Worm (Caenorhabditis elegans) whole organism, L1 larva: ENCODE data around the gene F09E10.7.

Experiments used
- C16A3.4 ChIP-seq: fragments of 150-350 bp; optimal IDR thresholded peaks from 2 replicates; lab custom pipeline; 2014; ENCODE audit warnings: missing biosample characterization, missing genetic modification characterization
- F16B12.6 ChIP-seq: fragments of 150-350 bp; optimal IDR thresholded peaks from 2 replicates; lab custom pipeline; 2014; ENCODE audit warnings: missing biosample characterization, missing genetic modification characterization
- ama-1 ChIP-seq: fragments of 150-350 bp; optimal IDR thresholded peaks from 2 replicates; lab custom pipeline; 2014
- blmp-1 ChIP-seq: fragments of 150-350 bp; optimal IDR thresholded peaks from 2 replicates; lab custom pipeline; 2014; ENCODE audit warnings: missing biosample characterization, missing genetic modification characterization
- ceh-8 ChIP-seq: fragments of 200-800 bp; sonication (Bioruptor generic); optimal IDR thresholded peaks from 2 replicates; lab custom pipeline; 2018; ENCODE audit warnings: mild to moderate bottlenecking, missing genetic modification characterization, moderate library complexity, missing compliant biosample characterization
- ceh-82 ChIP-seq, 3 experiments: fragments of 150-350 bp in 1 of 3; sonication (generic microtip) in 2 of 3; optimal IDR thresholded peaks; 2 replicates each; lab custom pipeline; 2014 to 2017; ENCODE audit warnings: missing biosample characterization in 3 of 3, missing genetic modification characterization in 3 of 3
- ceh-88 ChIP-seq: fragments of 200-800 bp; sonication (Bioruptor generic); IDR thresholded peaks from 2 replicates; pipeline ENCODE4 v1.3.6; 2022; ENCODE audit warnings: missing genetic modification characterization, missing compliant biosample characterization
- ces-1 ChIP-seq: fragments of 150-350 bp; optimal IDR thresholded peaks from 2 replicates; lab custom pipeline; 2014; ENCODE audit warnings: missing biosample characterization, missing genetic modification reagents, missing genetic modification characterization
- efl-1 ChIP-seq, 4 experiments: fragments of 150-350 bp; optimal IDR thresholded peaks in 3 of 4; peaks in 1 of 4; 1 replicate in 1 of 4; 2 replicates in 3 of 4; lab custom pipeline; 2014; ENCODE audit warnings: missing biosample characterization in 2 of 4, missing genetic modification characterization in 2 of 4, missing genetic modification reagents in 2 of 4
- elt-2 ChIP-seq: sonication (generic microtip); optimal IDR thresholded peaks from 2 replicates; lab custom pipeline; 2016; ENCODE audit warnings: missing genetic modification characterization, mild to moderate bottlenecking, inconsistent platforms, missing compliant biosample characterization, missing genetic modification reagents
- fkh-10 ChIP-seq: sonication (generic microtip); optimal IDR thresholded peaks from 2 replicates; lab custom pipeline; 2017; ENCODE audit warnings: missing biosample characterization, missing genetic modification reagents, missing genetic modification characterization
- fos-1 ChIP-seq: fragments of 150-350 bp; optimal IDR thresholded peaks from 2 replicates; lab custom pipeline; 2014; ENCODE audit warnings: missing biosample characterization, missing genetic modification characterization
- hlh-4 ChIP-seq: sonication (generic microtip); optimal IDR thresholded peaks from 2 replicates; lab custom pipeline; 2016; ENCODE audit warnings: mild to moderate bottlenecking, missing genetic modification characterization, missing compliant biosample characterization
- irx-1 ChIP-seq: sonication (generic microtip); optimal IDR thresholded peaks from 2 replicates; lab custom pipeline; 2016; ENCODE audit warnings: missing genetic modification characterization, missing compliant biosample characterization
- isw-1 ChIP-seq: fragments of 200-800 bp; sonication (Bioruptor generic); IDR thresholded peaks from 2 replicates; pipeline ENCODE4 v1.3.6; 2022; ENCODE audit warnings: missing genetic modification characterization, missing compliant biosample characterization
- lin-14 ChIP-seq: fragments of 200-800 bp; sonication (Bioruptor generic); optimal IDR thresholded peaks from 2 replicates; lab custom pipeline; 2018; ENCODE audit warnings: mild to moderate bottlenecking, missing genetic modification characterization, moderate library complexity, missing compliant biosample characterization
- mef-2 ChIP-seq: fragments of 150-350 bp; optimal IDR thresholded peaks from 2 replicates; lab custom pipeline; 2014; ENCODE audit warnings: missing biosample characterization, missing genetic modification characterization
- nhr-19 ChIP-seq: fragments of 200-800 bp; sonication (Bioruptor generic); conservative IDR thresholded peaks from 2 replicates; pipeline ENCODE4 v1.3.6; 2022; ENCODE audit warnings: missing genetic modification characterization, missing compliant biosample characterization
- nhr-71 ChIP-seq: sonication (generic microtip); optimal IDR thresholded peaks from 2 replicates; lab custom pipeline; 2016; ENCODE audit warnings: mild to moderate bottlenecking, missing genetic modification characterization, moderate library complexity, missing compliant biosample characterization
- nhr-76 ChIP-seq: sonication (generic microtip); optimal IDR thresholded peaks from 2 replicates; lab custom pipeline; 2017; ENCODE audit warnings: missing biosample characterization, missing genetic modification characterization
- nhr-84 ChIP-seq: sonication (generic microtip); optimal IDR thresholded peaks from 2 replicates; lab custom pipeline; 2017; ENCODE audit warnings: missing biosample characterization, missing genetic modification characterization
- nhr-85 ChIP-seq: sonication (generic microtip); peaks from one replicate; lab custom pipeline; 2016; ENCODE audit warnings: missing genetic modification characterization, inconsistent platforms, missing compliant biosample characterization
- nhr-90 ChIP-seq: sonication (generic microtip); optimal IDR thresholded peaks from 2 replicates; lab custom pipeline; 2016; ENCODE audit warnings: mild to moderate bottlenecking, missing genetic modification characterization, missing compliant biosample characterization; ENCODE audit not compliant: poor library complexity
- pag-3 ChIP-seq: sonication (generic microtip); optimal IDR thresholded peaks from 2 replicates; lab custom pipeline; 2017; ENCODE audit warnings: missing genetic modification characterization, mild to moderate bottlenecking, missing compliant biosample characterization, antibody characterized with exemption, borderline replicate concordance; ENCODE audit not compliant: insufficient read depth
- rnt-1 ChIP-seq: sonication (generic microtip); optimal IDR thresholded peaks from 2 replicates; lab custom pipeline; 2016; ENCODE audit warnings: mild to moderate bottlenecking, missing genetic modification characterization, moderate library complexity, missing compliant biosample characterization
- skn-1 ChIP-seq: fragments of 150-350 bp; optimal IDR thresholded peaks from 2 replicates; lab custom pipeline; 2014; ENCODE audit warnings: missing biosample characterization, missing genetic modification characterization
- sox-4 ChIP-seq: sonication (generic microtip); optimal IDR thresholded peaks from 2 replicates; lab custom pipeline; 2016; ENCODE audit warnings: missing genetic modification characterization, missing compliant biosample characterization
- tlp-1 ChIP-seq: fragments of 150-350 bp; optimal IDR thresholded peaks from 2 replicates; lab custom pipeline; 2014; ENCODE audit warnings: missing biosample characterization, missing genetic modification characterization
- unc-130 ChIP-seq: fragments of 150-350 bp; optimal IDR thresholded peaks from 2 replicates; lab custom pipeline; 2017; ENCODE audit warnings: missing biosample characterization, missing genetic modification characterization, inconsistent platforms
- unc-30 ChIP-seq: sonication (generic microtip); optimal IDR thresholded peaks from 2 replicates; lab custom pipeline; 2017; ENCODE audit warnings: missing biosample characterization, missing genetic modification characterization
- xbp-1 ChIP-seq: sonication (generic microtip); optimal IDR thresholded peaks from 2 replicates; lab custom pipeline; 2016; ENCODE audit warnings: missing genetic modification characterization, missing compliant biosample characterization
- zip-4 ChIP-seq: fragments of 200-800 bp; sonication (Bioruptor generic); optimal IDR thresholded peaks from 2 replicates; lab custom pipeline; 2018; ENCODE audit warnings: mild to moderate bottlenecking, missing genetic modification characterization, moderate library complexity, missing compliant biosample characterization

Gene F09E10.7

DNA sequence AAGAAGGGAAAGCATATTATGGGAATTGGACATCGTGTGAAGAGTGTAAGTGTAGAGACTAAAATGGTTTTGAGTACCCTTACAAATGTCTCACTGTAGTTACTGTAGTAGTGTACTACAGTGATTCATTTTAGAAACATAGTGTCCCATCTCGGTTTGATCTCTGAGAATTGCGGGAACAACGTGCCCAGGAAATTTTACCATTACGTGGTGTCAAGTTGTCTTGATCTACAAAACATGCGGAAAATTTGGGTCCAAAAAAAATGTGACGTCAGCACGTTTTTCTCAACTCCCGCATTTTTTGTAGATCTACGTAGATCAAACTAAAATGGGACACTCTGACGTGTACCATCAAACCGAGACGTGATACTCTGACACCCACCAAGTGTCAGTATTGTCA lies 18.4 kb downstream of the F09E10.7 start:
- TF ChIP-seq sox-4 (tag; lab: Kevin White, UChicago) (no peak), tlp-1 (tag; lab: Kevin White, UChicago) (no peak), irx-1 (tag; lab: Kevin White, UChicago) (no peak), unc-30 (tag; lab: Kevin White, UChicago) (no peak), unc-130 (tag; lab: Kevin White, UChicago) (no peak), nhr-90 (tag; lab: Kevin White, UChicago) (no peak), ceh-8 (GFP tag; lab: Kevin White, UChicago) (no peak), efl-1 (optimal IDR thresholded peaks at IDR 0.05; lab: Kevin White, UChicago) (no peak), efl-1 (GFP tag; optimal IDR thresholded peaks at IDR 0.05 in 1 of 2; lab: Kevin White, UChicago) (no peak), F16B12.6 (tag; lab: Kevin White, UChicago) (no peak), nhr-85 (no peak), isw-1 (GFP tag; lab: Robert Waterston, UW) (no peak), nhr-19 (GFP tag; lab: Robert Waterston, UW) (no peak), elt-2 (tag; lab: Kevin White, UChicago) (no peak), pag-3 (tag; lab: Kevin White, UChicago) (no peak)

DNA sequence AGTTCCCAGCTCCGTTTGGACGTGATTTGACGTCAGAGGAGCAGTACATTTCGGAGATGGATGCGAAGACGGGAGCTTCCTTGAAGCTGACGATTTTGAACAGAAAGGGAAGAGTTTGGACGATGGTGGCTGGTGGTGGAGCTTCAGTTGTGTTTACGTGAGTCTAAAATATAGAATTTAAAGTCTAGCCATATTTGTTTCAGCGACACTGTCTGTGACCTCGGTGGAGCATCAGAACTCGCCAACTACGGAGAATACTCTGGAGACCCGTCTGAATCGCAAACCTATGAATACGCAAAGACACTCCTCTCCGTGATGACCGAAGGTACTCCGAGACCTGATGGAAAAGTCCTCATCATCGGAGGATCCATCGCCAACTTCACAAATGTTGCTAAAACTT lies 21.1 kb downstream of the F09E10.7 start:
- TF ChIP-seq efl-1 (optimal IDR thresholded peaks at IDR 0.05; lab: Kevin White, UChicago) = no peak
- TF ChIP-seq efl-1 (GFP tag; optimal IDR thresholded peaks at IDR 0.05 in 1 of 2; lab: Kevin White, UChicago) = peak in 1 of 2 experiments; percentile 75
- no peak for TF ChIP-seq ama-1 (lab: Kevin White, UChicago)

DNA sequence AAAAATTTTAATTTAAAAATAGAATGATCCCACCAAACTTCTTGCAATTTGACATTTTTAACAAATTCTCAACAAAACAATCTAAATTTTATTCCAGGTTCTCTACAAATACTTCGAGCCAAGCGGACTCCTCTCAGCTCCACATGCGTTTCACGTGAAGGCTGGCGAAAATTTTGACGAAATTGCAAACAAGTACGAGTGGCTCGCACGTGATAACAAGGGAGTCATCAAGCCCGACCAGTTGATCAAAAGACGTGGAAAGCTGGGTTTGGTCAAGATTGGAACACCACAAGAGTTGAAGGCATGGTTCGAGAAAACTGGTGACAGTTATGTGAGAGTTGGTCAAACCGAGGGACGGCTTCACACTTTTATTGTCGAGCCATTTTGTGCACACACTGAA lies 22.0 kb downstream of the F09E10.7 start:
- TF ChIP-seq nhr-71 (tag; lab: Kevin White, UChicago) (peak; percentile 20), rnt-1 (tag; lab: Kevin White, UChicago) (peak; percentile 23), nhr-84 (tag; lab: Kevin White, UChicago) (no peak), ceh-88 (GFP tag; lab: Robert Waterston, UW) (peak; percentile 3; the same call in 1 of the 2 replicates), elt-2 (tag; lab: Kevin White, UChicago) (peak; percentile 3)

DNA sequence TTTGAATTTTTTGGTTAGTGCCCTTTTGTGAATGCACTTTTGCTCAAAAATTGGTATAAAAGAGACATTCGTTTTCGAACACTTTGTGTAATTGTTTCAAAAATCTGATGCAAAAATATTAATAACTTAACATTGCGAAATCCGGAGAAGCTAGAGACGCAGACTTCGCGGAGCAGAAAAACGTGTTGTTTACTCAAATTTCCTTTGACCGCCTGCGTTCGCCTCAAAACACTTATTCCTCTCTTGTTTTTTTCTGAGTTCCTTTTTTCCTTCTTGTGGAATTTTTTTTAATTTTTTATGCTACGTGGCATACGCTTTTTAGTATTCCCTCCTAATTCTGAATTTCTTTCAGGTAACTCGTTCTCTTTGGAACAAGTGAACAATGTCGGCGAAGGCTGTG lies 22.5 kb downstream of the F09E10.7 start, which contains the start of gene acly-1:
TSS of gene acly-1 (plus strand) at position 353 of the 400 bp plus-strand sequence.
- TF ChIP-seq lin-14 (GFP tag; lab: Kevin White, UChicago) = peak; percentile 38
- no peak for TF ChIP-seq nhr-76 (tag; lab: Kevin White, UChicago)
- TF ChIP-seq ceh-82 (tag; optimal IDR thresholded peaks at IDR 0.05; lab: Kevin White, UChicago) = peak in 2 of 3 experiments; percentile 18 to 21
- TF ChIP-seq efl-1 (optimal IDR thresholded peaks at IDR 0.05; lab: Kevin White, UChicago) = no peak
- TF ChIP-seq efl-1 (GFP tag; optimal IDR thresholded peaks at IDR 0.05 in 1 of 2; lab: Kevin White, UChicago) = peak in 1 of 2 experiments; percentile 21
- TF ChIP-seq ceh-88 (GFP tag; lab: Robert Waterston, UW) = 0 out of 2 replicates have a peak, but pooled peaks have one; percentile 11
- TF ChIP-seq zip-4 (GFP tag; lab: Kevin White, UChicago) = peak; percentile 16
- TF ChIP-seq hlh-4 (tag; lab: Kevin White, UChicago) = no peak
- TF ChIP-seq skn-1 (tag; lab: Kevin White, UChicago) = peak; percentile 77
- TF ChIP-seq nhr-19 (GFP tag; lab: Robert Waterston, UW) = no peak

DNA sequence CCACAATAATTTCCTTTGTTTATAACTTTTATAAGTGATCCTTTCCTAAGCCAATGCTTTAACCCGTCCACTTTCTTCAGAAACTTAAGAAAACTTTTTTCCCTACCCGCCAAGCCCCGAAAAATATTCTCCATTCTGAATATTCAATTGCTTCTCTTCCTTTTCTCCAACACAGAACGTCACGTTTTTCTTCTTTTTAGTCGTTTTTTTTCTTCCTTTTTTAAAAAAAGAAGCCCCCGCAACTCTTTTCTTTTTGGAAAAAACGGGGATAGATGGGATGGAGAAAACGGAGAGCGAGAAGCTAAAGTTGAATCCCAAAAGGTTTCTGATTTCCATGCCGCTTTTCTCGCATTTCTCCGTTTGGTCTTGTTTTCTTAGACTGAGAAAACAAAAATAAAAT lies 23.1 kb downstream of the F09E10.7 start:
- TF ChIP-seq fkh-10 (GFP tag; lab: Kevin White, UChicago) = peak; percentile 52
- no peak for TF ChIP-seq zip-4 (GFP tag; lab: Kevin White, UChicago)
- TF ChIP-seq C16A3.4 = no peak
- no peak for TF ChIP-seq nhr-71 (tag; lab: Kevin White, UChicago)
- TF ChIP-seq ces-1 (GFP tag; lab: Kevin White, UChicago) = no peak
- TF ChIP-seq xbp-1 (tag; lab: Kevin White, UChicago) = no peak
- peak; percentile 53 for TF ChIP-seq lin-14 (GFP tag; lab: Kevin White, UChicago)
- no peak for TF ChIP-seq ceh-8 (GFP tag; lab: Kevin White, UChicago)
- no peak for TF ChIP-seq blmp-1 (tag; lab: Kevin White, UChicago)
- no peak for TF ChIP-seq efl-1 (optimal IDR thresholded peaks at IDR 0.05; lab: Kevin White, UChicago)
- TF ChIP-seq efl-1 (GFP tag; optimal IDR thresholded peaks at IDR 0.05 in 1 of 2; lab: Kevin White, UChicago) = peak in 1 of 2 experiments; percentile 42
- TF ChIP-seq skn-1 (tag; lab: Kevin White, UChicago) = peak; percentile 16
- TF ChIP-seq ceh-82 (tag; optimal IDR thresholded peaks at IDR 0.05; lab: Kevin White, UChicago) = peak in 1 of 3 experiments; percentile 3
- TF ChIP-seq mef-2 (tag; lab: Kevin White, UChicago) = no peak
- no peak for TF ChIP-seq fos-1 (tag; lab: Kevin White, UChicago)
